Worm (Caenorhabditis elegans) whole organism, L3 larva: ENCODE results near the gene cpg-24.

ENCODE experiments used
- ama-1 ChIP-seq: fragments of 150-350 bp; optimal IDR thresholded peaks from 2 replicates; lab custom pipeline; 2018
- daf-12 ChIP-seq: fragments of 150-350 bp; optimal IDR thresholded peaks from 2 replicates; lab custom pipeline; 2014; ENCODE audit warnings: missing biosample characterization, missing genetic modification reagents, missing genetic modification characterization
- tbx-2 ChIP-seq: sonication (generic microtip); optimal IDR thresholded peaks from 2 replicates; lab custom pipeline; 2016; ENCODE audit warnings: mild to moderate bottlenecking, missing genetic modification characterization, missing compliant biosample characterization
- ztf-11 ChIP-seq: fragments of 150-350 bp; optimal IDR thresholded peaks from 2 replicates; lab custom pipeline; 2014; ENCODE audit warnings: missing biosample characterization, missing genetic modification characterization

ce11 chrIV:1597018-1597417, 34.7 kb upstream of the cpg-24 start, which contains the start of gene ced-2:
- TF ChIP-seq ama-1 (lab: Kevin White, UChicago): no peak
- no peak for TF ChIP-seq daf-12
- TF ChIP-seq ztf-11 (tag; lab: Kevin White, UChicago): no peak
- TF ChIP-seq tbx-2 (tag; lab: Kevin White, UChicago): no peak
